Worm (Caenorhabditis elegans) whole organism, L3 larva: ENCODE data around the gene clh-1.

Source experiments
- ceh-16 ChIP-seq: sonication (generic microtip); optimal IDR thresholded peaks from 2 replicates; lab custom pipeline; 2017; ENCODE audit warnings: missing biosample characterization, missing genetic modification characterization
- fkh-10 ChIP-seq: sonication (generic microtip); optimal IDR thresholded peaks from 2 replicates; lab custom pipeline; 2017; ENCODE audit warnings: missing biosample characterization, missing genetic modification reagents, missing genetic modification characterization
- fos-1 ChIP-seq: fragments of 150-350 bp; optimal IDR thresholded peaks from 2 replicates; lab custom pipeline; 2014; ENCODE audit warnings: missing biosample characterization, missing genetic modification characterization
- pqm-1 ChIP-seq: fragments of 150-350 bp; optimal IDR thresholded peaks from 2 replicates; lab custom pipeline; 2017; ENCODE audit warnings: missing biosample characterization, missing genetic modification characterization, inconsistent platforms
- snpc-4 ChIP-seq: fragments of 150-350 bp; optimal IDR thresholded peaks from 2 replicates; lab custom pipeline; 2014; ENCODE audit warnings: missing biosample characterization, missing genetic modification characterization

- TF ChIP-seq pqm-1 (tag; lab: Kevin White, UChicago) (no peak), fos-1 (tag; lab: Kevin White, UChicago) (no peak), ceh-16 (tag; lab: Kevin White, UChicago) (no peak), fkh-10 (GFP tag; lab: Kevin White, UChicago) (no peak), snpc-4 (tag; lab: Kevin White, UChicago) (no peak)
Observed at ce11 chrII:11844072-11844471, 12.2 kb downstream of the clh-1 start.
